Worm (Caenorhabditis elegans): ENCODE data around the gene rpl-35.
A peak's percentile ranks its signal among the peaks of the same experiment; 100 is the strongest.

rpl-35 gene

DNA sequence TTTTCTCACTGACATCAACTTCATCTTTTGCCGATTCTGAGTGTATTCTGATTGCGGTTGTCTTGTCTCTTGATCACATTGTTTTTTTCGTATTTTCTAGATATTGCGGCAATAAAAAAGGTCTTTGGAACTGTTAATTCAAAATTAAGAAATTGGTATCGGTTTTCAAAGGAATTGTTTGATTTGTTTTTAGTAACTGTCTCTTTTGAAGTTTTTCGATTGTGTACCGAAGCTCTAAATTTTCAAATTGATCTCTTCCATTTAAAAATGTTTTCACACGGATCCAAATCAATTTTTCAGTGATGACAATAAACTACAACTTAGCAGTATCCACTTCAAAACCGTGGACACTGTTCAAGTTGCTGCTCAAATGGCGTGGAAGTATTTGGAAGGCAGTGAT is 45.8 kb downstream of the rpl-35 start, which contains the start of gene best-24:
Gene best-24, plus strand, starts transcription at position 301 of the 400 bp plus-strand sequence.
- TF ChIP-seq ZK546.5 (tag; optimal IDR thresholded peaks at IDR 0.05) = no peak
- TF ChIP-seq dmd-9 (GFP tag; IDR thresholded peaks at IDR 0.05) = no peak
- TF ChIP-seq F37D6.2 (tag; optimal IDR thresholded peaks at IDR 0.05) = no peak
- no peak for TF ChIP-seq ama-1 (optimal IDR thresholded peaks at IDR 0.05)
- no peak for TF ChIP-seq vab-7 (GFP tag; IDR thresholded peaks at IDR 0.05)
- TF ChIP-seq ceh-44 (GFP tag; IDR thresholded peaks at IDR 0.05) = no peak
- no peak for TF ChIP-seq nhr-25 (tag; optimal IDR thresholded peaks at IDR 0.05; ENCODE audit: borderline replicate concordance, insufficient read depth)
- TF ChIP-seq ztf-7 (tag; optimal IDR thresholded peaks at IDR 0.05) = no peak
- TF ChIP-seq lin-38 (GFP tag; IDR thresholded peaks at IDR 0.05) = no peak
- TF ChIP-seq mxl-3 (GFP tag; optimal IDR thresholded peaks at IDR 0.05) = no peak

DNA sequence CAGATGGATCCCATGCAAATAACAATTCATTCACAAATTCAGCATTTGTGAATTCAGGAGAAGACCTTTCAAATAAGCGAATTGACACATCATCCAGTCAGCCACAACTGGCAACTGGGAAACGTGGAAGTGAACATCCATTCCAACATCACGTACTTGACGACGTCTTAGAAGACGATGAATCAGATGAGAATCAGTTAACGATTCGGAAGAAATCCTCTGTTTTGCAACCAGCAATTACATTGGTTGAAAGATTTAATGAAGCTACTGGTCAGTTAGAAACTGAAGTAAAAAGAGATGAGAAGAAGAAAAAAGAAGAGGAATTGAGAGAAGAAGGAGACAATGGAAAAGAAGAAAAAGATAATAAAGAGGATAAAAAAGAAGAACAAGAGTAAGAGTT is 48.5 kb downstream of the rpl-35 start:
- TF ChIP-seq pha-4 (GFP tag; IDR thresholded peaks at IDR 0.05) = no peak
- TF ChIP-seq pha-4 (tag; optimal IDR thresholded peaks at IDR 0.05) = no peak
- no peak for TF ChIP-seq ctbp-1 (GFP tag; IDR thresholded peaks at IDR 0.05)
- peak; percentile 43 for TF ChIP-seq aha-1 (tag)
- peak in 1 of 2 experiments; percentile 91 for TF ChIP-seq unc-62 (GFP tag; optimal IDR thresholded peaks at IDR 0.05 in 1 of 2)
- TF ChIP-seq unc-62 (tag; optimal IDR thresholded peaks at IDR 0.05) = no peak

Measured in whole organism, L4 larva.